Worm (Caenorhabditis elegans) whole organism, L1 larva: ENCODE data around the gene lgc-50.

Source experiments
- egl-27 ChIP-seq, 2 experiments: fragments of 150-350 bp in 1 of 2; sonication (generic microtip); optimal IDR thresholded peaks; 3 replicates each; lab custom pipeline; 2017 to 2018; ENCODE audit warnings: missing biosample characterization in 2 of 2, missing genetic modification characterization in 2 of 2, missing genetic modification reagents in 2 of 2
- nhr-12 ChIP-seq: sonication (generic microtip); optimal IDR thresholded peaks from 2 replicates; lab custom pipeline; 2017; ENCODE audit warnings: missing biosample characterization, missing genetic modification characterization
- nhr-47 ChIP-seq: sonication (generic microtip); optimal IDR thresholded peaks from 2 replicates; lab custom pipeline; 2016; ENCODE audit warnings: mild to moderate bottlenecking, missing genetic modification characterization, moderate library complexity, missing compliant biosample characterization
- sptf-1 ChIP-seq: fragments of 150-350 bp; optimal IDR thresholded peaks from 2 replicates; lab custom pipeline; 2014; ENCODE audit warnings: missing biosample characterization, missing genetic modification characterization
- tlp-1 ChIP-seq: fragments of 150-350 bp; optimal IDR thresholded peaks from 2 replicates; lab custom pipeline; 2014; ENCODE audit warnings: missing biosample characterization, missing genetic modification characterization
- ztf-11 ChIP-seq, 2 experiments: sonication (generic microtip); optimal IDR thresholded peaks; 2 replicates each; lab custom pipeline; 2016 to 2017; ENCODE audit warnings: missing genetic modification characterization in 2 of 2, missing biosample characterization in 1 of 2, missing compliant biosample characterization in 1 of 2

DNA sequence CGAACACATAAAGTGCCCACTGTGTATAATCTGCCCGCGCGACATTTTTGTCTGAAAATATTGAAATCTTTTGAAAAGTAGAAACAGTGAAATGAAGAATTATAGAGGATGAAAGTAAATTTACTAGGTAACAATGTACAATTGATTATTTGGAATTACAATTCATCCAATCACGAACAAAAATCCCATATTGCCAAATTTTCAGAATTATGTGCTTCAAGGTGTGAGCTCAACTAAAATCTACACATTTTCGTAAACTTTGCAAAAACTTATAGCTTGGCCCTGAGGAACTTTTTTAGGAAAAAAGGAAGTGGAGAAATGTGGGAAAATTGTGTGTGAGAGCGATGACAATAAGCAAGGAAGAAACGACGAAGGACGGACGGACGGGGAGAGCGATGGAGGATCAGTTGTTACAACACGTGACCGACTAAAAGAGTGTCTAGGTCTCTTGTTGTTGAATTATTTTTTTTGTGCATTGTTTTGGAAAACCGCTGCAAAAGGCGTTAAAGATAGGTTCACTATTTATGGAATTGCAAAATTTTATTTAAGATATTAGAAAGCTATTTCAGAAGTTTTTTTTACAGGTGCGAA, 20.5 kb downstream of the lgc-50 start, which contains the start of gene mml-1:
- no peak for TF ChIP-seq sptf-1 (tag; lab: Kevin White, UChicago)
- no peak for TF ChIP-seq nhr-47
- no peak for TF ChIP-seq nhr-12 (tag; lab: Kevin White, UChicago)
- no peak for TF ChIP-seq ztf-11 (tag; optimal IDR thresholded peaks at IDR 0.05; lab: Kevin White, UChicago)
- TF ChIP-seq egl-27 (tag; optimal IDR thresholded peaks at IDR 0.05; lab: Kevin White, UChicago), result no peak
- TF ChIP-seq tlp-1 (tag; lab: Kevin White, UChicago), result no peak
